Fruit fly (Drosophila melanogaster) whole organism, pupa: Measurements from ENCODE around the gene Pak.

Experiments
- CG32121 ChIP-seq: fragments of 200-800 bp; sonication (Bioruptor generic); IDR thresholded peaks from 2 replicates; pipeline ENCODE4 v1.3.6; 2022; ENCODE audit warnings: missing biosample characterization, missing genetic modification characterization
- CG34367 ChIP-seq: fragments of 200-800 bp; sonication (Bioruptor generic); optimal IDR thresholded peaks from 2 replicates; lab custom pipeline; 2018; ENCODE audit warnings: missing biosample characterization, mild to moderate bottlenecking, missing genetic modification characterization
- CG4496 ChIP-seq: fragments of 200-800 bp; sonication (Bioruptor generic); IDR thresholded peaks from 3 replicates; pipeline ENCODE4 v1.3.6; 2022; ENCODE audit warnings: missing biosample characterization, missing genetic modification characterization
- CG8301 ChIP-seq: fragments of 200-800 bp; sonication (Bioruptor generic); optimal IDR thresholded peaks from 2 replicates; lab custom pipeline; 2018; ENCODE audit warnings: missing biosample characterization, mild to moderate bottlenecking, missing genetic modification characterization
- D1 ChIP-seq: fragments of 200-800 bp; sonication (Bioruptor generic); optimal IDR thresholded peaks from 2 replicates; lab custom pipeline; 2018; ENCODE audit warnings: missing biosample characterization, mild to moderate bottlenecking, missing genetic modification characterization, moderate library complexity
- EcR ChIP-seq: fragments of 200-800 bp; sonication (Bioruptor generic); optimal IDR thresholded peaks from 3 replicates; lab custom pipeline; 2019; ENCODE audit warnings: missing biosample characterization, missing genetic modification characterization, mild to moderate bottlenecking, moderate library complexity, missing genetic modification reagents
- Pif1B ChIP-seq: fragments of 200-800 bp; sonication (Bioruptor generic); optimal IDR thresholded peaks from 3 replicates; lab custom pipeline; 2016; ENCODE audit warnings: missing biosample characterization, missing genetic modification characterization

DNA sequence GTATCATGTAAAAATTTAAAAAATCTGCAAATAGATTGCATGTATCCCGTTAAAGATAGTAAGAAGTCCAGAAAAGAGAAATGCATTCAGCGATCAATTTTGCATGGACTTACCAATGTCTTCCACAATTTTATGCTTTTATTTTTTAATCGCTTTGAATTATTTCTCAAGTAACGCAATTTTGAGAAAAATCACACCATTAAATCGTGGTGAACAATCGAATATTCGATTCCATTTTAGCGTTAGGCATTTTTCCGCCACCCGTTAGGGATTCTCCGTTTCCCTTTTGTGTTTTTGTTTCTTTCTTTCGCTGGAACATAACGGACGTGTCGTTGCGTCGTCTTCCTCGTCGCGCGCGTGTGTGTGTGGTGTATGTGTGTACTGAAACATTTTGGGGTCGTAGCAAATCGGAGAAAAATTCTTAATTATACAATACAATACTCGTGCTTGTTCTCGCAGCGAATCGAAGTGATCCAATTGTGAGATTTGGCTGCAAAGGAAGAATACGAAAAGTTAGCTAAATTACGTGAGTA is 55.9 kb downstream of the Pak start, which contains the start of gene gpp:
- TF ChIP-seq CG32121 (GFP tag; lab: Robert Waterston, UW) (no peak), CG34367 (no peak), CG8301 (tag; lab: Kevin White, UChicago) (no peak), D1 (tag; lab: Kevin White, UChicago) (no peak), CG4496 (no peak), Pif1B (GFP tag; lab: Kevin White, UChicago) (peak; percentile 12), EcR (peak; percentile 40)
